2 fruit fly cellular contexts compared by ENCODE assay signal in the genomic region with DNA sequence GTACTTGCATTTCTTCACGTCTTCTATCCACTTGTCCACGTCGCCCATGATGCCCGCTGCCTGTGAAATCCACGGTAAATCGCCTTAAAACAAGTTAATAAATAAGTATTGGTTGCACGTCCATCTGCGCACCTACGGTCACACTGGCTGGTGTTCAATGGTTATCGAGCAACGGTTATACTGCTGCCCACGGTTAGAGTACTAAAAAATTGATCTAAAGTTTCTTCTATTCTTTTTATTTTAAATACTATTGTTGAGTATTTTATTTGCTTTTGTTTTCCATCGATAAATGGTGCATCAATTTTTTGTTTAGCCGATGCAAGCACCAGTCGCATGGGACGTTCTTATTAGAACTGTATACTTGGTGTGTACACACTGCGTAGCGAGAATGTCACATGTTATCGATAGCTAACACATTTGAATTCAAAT.
TF ChIP-seq lines count a peak whose summit lies in the region.

A gene (minus strand): TSS at position 147 of the 429 bp plus-strand sequence.

TF ChIP-seq in whole organism, adult, 20 proteins besides CTCF, POLR2A, EP300 and RAD21 (continued from another document):
- TF ChIP-seq pad (GFP tag; optimal IDR thresholded peaks at IDR 0.05; lab: Kevin White, UChicago) (no peak), CG33017 (tag; optimal IDR thresholded peaks at IDR 0.05; lab: Kevin White, UChicago) (no peak)

TF ChIP-seq in whole organism, embryonic, 481 proteins besides CTCF, POLR2A, EP300 and RAD21 (continued from another document and continues in another):
- TF ChIP-seq CG12659 (GFP tag; optimal IDR thresholded peaks at IDR 0.05; lab: Kevin White, UChicago) (peak; percentile 66), phol (tag; optimal IDR thresholded peaks at IDR 0.05; lab: Kevin White, UChicago) (peak; percentile 64), Oaz (GFP tag; IDR thresholded peaks at IDR 0.05; lab: Robert Waterston, UW) (no peak), CG14667 (GFP tag; IDR thresholded peaks at IDR 0.05; lab: Robert Waterston, UW) (no peak), emc (GFP tag; optimal IDR thresholded peaks at IDR 0.05; lab: Kevin White, UChicago) (no peak), B-H1 (GFP tag; IDR thresholded peaks at IDR 0.05; lab: Robert Waterston, UW) (no peak), CG10366 (GFP tag; IDR thresholded peaks at IDR 0.05; lab: Robert Waterston, UW) (no peak), CG8281 (tag; optimal IDR thresholded peaks at IDR 0.05; lab: Kevin White, UChicago) (no peak), pita (GFP tag; optimal IDR thresholded peaks at IDR 0.05; lab: Kevin White, UChicago) (peak; percentile 68), GATAe (GFP tag; conservative IDR thresholded peaks at IDR 0.05; lab: Robert Waterston, UW) (no peak), CG17802 (tag; optimal IDR thresholded peaks at IDR 0.05; lab: Kevin White, UChicago) (no peak), D19B (GFP tag; optimal IDR thresholded peaks at IDR 0.05; lab: Kevin White, UChicago) (no peak), Dll (GFP tag; IDR thresholded peaks at IDR 0.05; lab: Robert Waterston, UW; ENCODE audit: partially characterized antibody) (peak; percentile 70; the same call in 2 of the 4 replicates), CG3847 (GFP tag; IDR thresholded peaks at IDR 0.05; lab: Robert Waterston, UW) (peak; percentile 68), bcd (GFP tag; optimal IDR thresholded peaks at IDR 0.05; lab: Kevin White, UChicago) (no peak), B-H2 (GFP tag; optimal IDR thresholded peaks at IDR 0.05; lab: Kevin White, UChicago) (peak; percentile 18), CG15514 (GFP tag; optimal IDR thresholded peaks at IDR 0.05; lab: Kevin White, UChicago) (peak; percentile 54), CG13287 (GFP tag; IDR thresholded peaks at IDR 0.05; lab: Robert Waterston, UW; ENCODE audit: partially characterized antibody) (peak; percentile 58), Dp (GFP tag; optimal IDR thresholded peaks at IDR 0.05; lab: Kevin White, UChicago) (peak; percentile 97), CG1832 (GFP tag; optimal IDR thresholded peaks at IDR 0.05; lab: Kevin White, UChicago) (no peak), Scr (GFP tag; IDR thresholded peaks at IDR 0.05; lab: Robert Waterston, UW; ENCODE audit: partially characterized antibody) (peak; percentile 58), CG4360 (GFP tag; IDR thresholded peaks at IDR 0.05; lab: Robert Waterston, UW) (0 out of 2 replicates have a peak, but pooled peaks have one; percentile 9), pzg (GFP tag; optimal IDR thresholded peaks at IDR 0.05; lab: Kevin White, UChicago) (peak; percentile 93), CG16779 (GFP tag; IDR thresholded peaks at IDR 0.05; lab: Robert Waterston, UW) (no peak), dysf (GFP tag; IDR thresholded peaks at IDR 0.05; lab: Robert Waterston, UW) (no peak), Myb (GFP tag; optimal IDR thresholded peaks at IDR 0.05; lab: Kevin White, UChicago) (peak; percentile 84), CG12391 (tag; optimal IDR thresholded peaks at IDR 0.05; lab: Kevin White, UChicago) (peak; percentile 5), gsb-n (tag; optimal IDR thresholded peaks at IDR 0.05; lab: Kevin White, UChicago) (no peak), sug (tag; optimal IDR thresholded peaks at IDR 0.05; lab: Kevin White, UChicago) (peak; percentile 36), grau (tag; optimal IDR thresholded peaks at IDR 0.05; lab: Kevin White, UChicago) (peak; percentile 5), Ets97D (GFP tag; optimal IDR thresholded peaks at IDR 0.05; lab: Kevin White, UChicago) (peak; percentile 82), HmgD (GFP tag; optimal IDR thresholded peaks at IDR 0.05; lab: Kevin White, UChicago) (peak; percentile 41), Sry-δ (GFP tag; optimal IDR thresholded peaks at IDR 0.05; lab: Kevin White, UChicago) (peak; percentile 76), exex (tag; optimal IDR thresholded peaks at IDR 0.05; lab: Kevin White, UChicago) (peak; percentile 86), sd (tag; optimal IDR thresholded peaks at IDR 0.05; lab: Kevin White, UChicago) (peak; percentile 73), Lim3 (GFP tag; IDR thresholded peaks at IDR 0.05; lab: Robert Waterston, UW) (no peak), vfl (GFP tag; optimal IDR thresholded peaks at IDR 0.05; lab: Kevin White, UChicago) (no peak), CG34224 (GFP tag; IDR thresholded peaks at IDR 0.05; lab: Robert Waterston, UW; ENCODE audit: partially characterized antibody) (0 out of 3 replicates have a peak, but pooled peaks have one; percentile 19), inv (GFP tag; IDR thresholded peaks at IDR 0.05; lab: Robert Waterston, UW; ENCODE audit: partially characterized antibody) (0 out of 2 replicates have a peak, but pooled peaks have one; percentile 29), dati (GFP tag; IDR thresholded peaks at IDR 0.05; lab: Robert Waterston, UW) (no peak), crol (GFP tag; IDR thresholded peaks at IDR 0.05; lab: Robert Waterston, UW) (no peak), slp2 (GFP tag; optimal IDR thresholded peaks at IDR 0.05; lab: Kevin White, UChicago) (no peak), CG4328 (GFP tag; optimal IDR thresholded peaks at IDR 0.05; lab: Kevin White, UChicago) (no peak), CG11504 (tag; optimal IDR thresholded peaks at IDR 0.05; lab: Kevin White, UChicago) (peak; percentile 32), ab (GFP tag; optimal IDR thresholded peaks at IDR 0.05; lab: Kevin White, UChicago) (no peak), Hr3 (GFP tag; optimal IDR thresholded peaks at IDR 0.05; lab: Kevin White, UChicago) (no peak), CG6654 (GFP tag; optimal IDR thresholded peaks at IDR 0.05; lab: Kevin White, UChicago) (no peak), scrt (GFP tag; optimal IDR thresholded peaks at IDR 0.05; lab: Kevin White, UChicago) (no peak), CG3995 (GFP tag; optimal IDR thresholded peaks at IDR 0.05; lab: Kevin White, UChicago) (peak; percentile 11), zen (tag; optimal IDR thresholded peaks at IDR 0.05; lab: Kevin White, UChicago) (peak; percentile 93), CG6765 (GFP tag; optimal IDR thresholded peaks at IDR 0.05; lab: Kevin White, UChicago) (no peak), abd-A (tag; optimal IDR thresholded peaks at IDR 0.05; lab: Kevin White, UChicago) (peak; percentile 85), eyg (GFP tag; optimal IDR thresholded peaks at IDR 0.05; lab: Kevin White, UChicago) (no peak), Pdp1 (GFP tag; optimal IDR thresholded peaks at IDR 0.05; lab: Kevin White, UChicago) (peak in 1 of 2 experiments; percentile 22), HmgZ (tag; optimal IDR thresholded peaks at IDR 0.05; lab: Kevin White, UChicago) (peak; percentile 50), zfh2 (GFP tag; optimal IDR thresholded peaks at IDR 0.05; lab: Kevin White, UChicago) (no peak), prd (optimal IDR thresholded peaks at IDR 0.05; lab: Kevin White, UChicago) (no peak), prd (GFP tag; IDR thresholded peaks at IDR 0.05; lab: Robert Waterston, UW) (no peak), Med (GFP tag; lab: Kevin White, UChicago) (peak; percentile 24), chm (GFP tag; IDR thresholded peaks at IDR 0.05; lab: Robert Waterston, UW) (no peak), CoRest (tag; optimal IDR thresholded peaks at IDR 0.05; lab: Kevin White, UChicago) (peak; percentile 43), oc (tag; optimal IDR thresholded peaks at IDR 0.05; lab: Kevin White, UChicago) (peak; percentile 15), stwl (tag; optimal IDR thresholded peaks at IDR 0.05; lab: Kevin White, UChicago) (peak; percentile 90), CG12104 (GFP tag; optimal IDR thresholded peaks at IDR 0.05; lab: Kevin White, UChicago) (no peak), Hand (GFP tag; optimal IDR thresholded peaks at IDR 0.05; lab: Kevin White, UChicago) (no peak), YL-1 (GFP tag; optimal IDR thresholded peaks at IDR 0.05; lab: Kevin White, UChicago) (peak; percentile 44), CG13424 (tag; optimal IDR thresholded peaks at IDR 0.05; lab: Kevin White, UChicago) (peak; percentile 13), Bteb2 (GFP tag; optimal IDR thresholded peaks at IDR 0.05; lab: Kevin White, UChicago) (no peak), CG15269 (tag; optimal IDR thresholded peaks at IDR 0.05; lab: Kevin White, UChicago) (no peak), Hmr (GFP tag; optimal IDR thresholded peaks at IDR 0.05; lab: Kevin White, UChicago) (peak; percentile 62), CG10267 (tag; optimal IDR thresholded peaks at IDR 0.05; lab: Kevin White, UChicago) (peak; percentile 67), CG4424 (GFP tag; optimal IDR thresholded peaks at IDR 0.05; lab: Kevin White, UChicago) (no peak), Bgb (GFP tag; IDR thresholded peaks at IDR 0.05; lab: Robert Waterston, UW; ENCODE audit: partially characterized antibody) (peak; percentile 32; the same call in 1 of the 2 replicates), repo (GFP tag; optimal IDR thresholded peaks at IDR 0.05; lab: Kevin White, UChicago) (no peak), CG17186 (GFP tag; optimal IDR thresholded peaks at IDR 0.05; lab: Kevin White, UChicago) (peak; percentile 28), dimm (GFP tag; IDR thresholded peaks at IDR 0.05; lab: Robert Waterston, UW) (no peak), crp (GFP tag; optimal IDR thresholded peaks at IDR 0.05; lab: Kevin White, UChicago) (peak in 1 of 2 experiments; percentile 19), amos (GFP tag; IDR thresholded peaks at IDR 0.05; lab: Robert Waterston, UW; ENCODE audit: partially characterized antibody) (peak; percentile 50; the same call in 1 of the 2 replicates), unc-4 (GFP tag; IDR thresholded peaks at IDR 0.05; lab: Robert Waterston, UW; ENCODE audit: partially characterized antibody) (peak; percentile 56; the same call in 1 of the 2 replicates), sim (GFP tag; IDR thresholded peaks at IDR 0.05; lab: Robert Waterston, UW) (no peak), Dref (GFP tag; IDR thresholded peaks at IDR 0.05; lab: Robert Waterston, UW) (peak; percentile 86), CG14965 (GFP tag; optimal IDR thresholded peaks at IDR 0.05; lab: Kevin White, UChicago; ENCODE audit: borderline replicate concordance) (no peak), CG6254 (GFP tag; optimal IDR thresholded peaks at IDR 0.05; lab: Kevin White, UChicago) (no peak), CG4282 (GFP tag; optimal IDR thresholded peaks at IDR 0.05; lab: Kevin White, UChicago) (no peak), CG9797 (GFP tag; optimal IDR thresholded peaks at IDR 0.05; lab: Kevin White, UChicago) (peak; percentile 89), gfzf (GFP tag; optimal IDR thresholded peaks at IDR 0.05; lab: Kevin White, UChicago) (peak; percentile 84), CG17361 (GFP tag; IDR thresholded peaks at IDR 0.05; lab: Robert Waterston, UW) (0 out of 3 replicates have a peak, but pooled peaks have one; percentile 15), CG14710 (tag; optimal IDR thresholded peaks at IDR 0.05; lab: Kevin White, UChicago) (peak; percentile 100), E2f2 (GFP tag; IDR thresholded peaks at IDR 0.05; lab: Robert Waterston, UW) (peak; percentile 93), Abd-B (GFP tag; optimal IDR thresholded peaks at IDR 0.05; lab: Kevin White, UChicago) (peak; percentile 81), CG32532 (GFP tag; IDR thresholded peaks at IDR 0.05; lab: Robert Waterston, UW) (no peak), CG8290 (GFP tag; optimal IDR thresholded peaks at IDR 0.05; lab: Kevin White, UChicago) (peak; percentile 36), CG8290 (tag; optimal IDR thresholded peaks at IDR 0.05; lab: Kevin White, UChicago) (no peak), HLH4C (GFP tag; IDR thresholded peaks at IDR 0.05; lab: Robert Waterston, UW; ENCODE audit: partially characterized antibody) (0 out of 3 replicates have a peak, but pooled peaks have one; percentile 31), CG1603 (tag; optimal IDR thresholded peaks at IDR 0.05; lab: Kevin White, UChicago) (peak; percentile 62), CG9437 (GFP tag; optimal IDR thresholded peaks at IDR 0.05; lab: Kevin White, UChicago) (no peak), CG8924 (tag; optimal IDR thresholded peaks at IDR 0.05; lab: Kevin White, UChicago) (peak; percentile 59), CG33213 (GFP tag; optimal IDR thresholded peaks at IDR 0.05; lab: Kevin White, UChicago) (peak; percentile 39), Tbp (GFP tag; optimal IDR thresholded peaks at IDR 0.05; lab: Kevin White, UChicago) (no peak), bbx (GFP tag; IDR thresholded peaks at IDR 0.05; lab: Robert Waterston, UW; ENCODE audit: partially characterized antibody) (peak; percentile 7; the same call in 1 of the 2 replicates), gro (GFP tag; optimal IDR thresholded peaks at IDR 0.05; lab: Kevin White, UChicago) (no peak), CG16813 (GFP tag; IDR thresholded peaks at IDR 0.05; lab: Robert Waterston, UW; ENCODE audit: partially characterized antibody) (peak; percentile 51), CG17328 (GFP tag; IDR thresholded peaks at IDR 0.05; lab: Robert Waterston, UW) (no peak), ash1 (GFP tag; optimal IDR thresholded peaks at IDR 0.05; lab: Kevin White, UChicago) (no peak), Drgx (GFP tag; IDR thresholded peaks at IDR 0.05; lab: Robert Waterston, UW) (no peak), CG6689 (GFP tag; IDR thresholded peaks at IDR 0.05; lab: Robert Waterston, UW) (no peak), Max (GFP tag; optimal IDR thresholded peaks at IDR 0.05; lab: Kevin White, UChicago) (peak; percentile 38), Kr (GFP tag; optimal IDR thresholded peaks at IDR 0.05; lab: Kevin White, UChicago) (no peak), CG18599 (GFP tag; optimal IDR thresholded peaks at IDR 0.05; lab: Kevin White, UChicago) (peak; percentile 37), CG1602 (GFP tag; optimal IDR thresholded peaks at IDR 0.05; lab: Kevin White, UChicago) (no peak), pum (GFP tag; optimal IDR thresholded peaks at IDR 0.05; lab: Kevin White, UChicago) (no peak), CG4820 (GFP tag; optimal IDR thresholded peaks at IDR 0.05; lab: Kevin White, UChicago) (no peak), CG31441 (GFP tag; IDR thresholded peaks at IDR 0.05; lab: Robert Waterston, UW) (peak; percentile 31; the same call in 1 of the 2 replicates), ken (GFP tag; IDR thresholded peaks at IDR 0.05; lab: Robert Waterston, UW) (no peak), Doc3 (GFP tag; IDR thresholded peaks at IDR 0.05; lab: Robert Waterston, UW; ENCODE audit: partially characterized antibody) (0 out of 3 replicates have a peak, but pooled peaks have one; percentile 43), Sin3A (optimal IDR thresholded peaks at IDR 0.05; lab: Kevin White, UChicago) (peak; percentile 70), CG2116 (GFP tag; optimal IDR thresholded peaks at IDR 0.05; lab: Kevin White, UChicago) (peak; percentile 89), dm (GFP tag; optimal IDR thresholded peaks at IDR 0.05; lab: Kevin White, UChicago) (peak; percentile 24), tap (tag; optimal IDR thresholded peaks at IDR 0.05; lab: Kevin White, UChicago) (no peak), Ets65A (GFP tag; lab: Kevin White, UChicago) (no peak), knrl (GFP tag; IDR thresholded peaks at IDR 0.05; lab: Robert Waterston, UW; ENCODE audit: partially characterized antibody) (peak; percentile 52; the same call in 1 of the 3 replicates), CG11560 (tag; IDR thresholded peaks at IDR 0.05; lab: Robert Waterston, UW) (peak; percentile 39; the same call in 1 of the 3 replicates)
